Fruit fly (Drosophila melanogaster): ENCODE results near the gene CG7567.

The CG7567 gene

DNA sequence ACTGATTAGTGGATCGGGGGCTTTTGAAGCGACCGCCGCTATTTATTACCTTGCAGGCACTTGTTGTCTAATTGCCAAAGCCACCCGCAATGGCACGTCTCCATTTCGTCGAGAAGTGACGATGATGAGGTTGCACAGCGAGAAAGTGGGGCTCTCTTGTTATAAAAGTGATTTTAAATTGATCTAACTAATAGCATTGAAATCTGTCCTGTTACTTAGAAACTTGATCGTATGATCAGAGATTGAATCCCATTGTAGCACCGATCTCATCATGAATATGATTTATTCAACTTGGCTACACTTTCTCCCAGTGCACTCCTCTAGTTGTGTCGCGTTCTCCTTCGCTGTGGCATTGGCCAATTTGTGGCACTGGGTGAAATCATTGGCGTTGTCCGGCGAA, 3.6 kb downstream of the CG7567 start (continued):
- no peak for TF ChIP-seq Neu2 (GFP tag; optimal IDR thresholded peaks at IDR 0.05; ENCODE audit: borderline replicate concordance)
- peak; percentile 34 for TF ChIP-seq CG10979 (tag; optimal IDR thresholded peaks at IDR 0.05)
- TF ChIP-seq Ets65A (GFP tag), result peak; percentile 36
- TF ChIP-seq CG9727 (GFP tag; optimal IDR thresholded peaks at IDR 0.05), result no peak
- TF ChIP-seq kah (GFP tag; optimal IDR thresholded peaks at IDR 0.05), result no peak
- no peak for TF ChIP-seq pnt (GFP tag; optimal IDR thresholded peaks at IDR 0.05)
- no peak for TF ChIP-seq CG11723 (GFP tag; optimal IDR thresholded peaks at IDR 0.05)
- peak; percentile 23 for TF ChIP-seq Blimp-1 (GFP tag; optimal IDR thresholded peaks at IDR 0.05)
- TF ChIP-seq CG1792 (GFP tag; optimal IDR thresholded peaks at IDR 0.05), result no peak
- TF ChIP-seq CG16863 (GFP tag; optimal IDR thresholded peaks at IDR 0.05), result peak; percentile 21
- no peak for TF ChIP-seq D (optimal IDR thresholded peaks at IDR 0.05)
- peak; percentile 12 for TF ChIP-seq D (GFP tag; optimal IDR thresholded peaks at IDR 0.05)
- no peak for TF ChIP-seq NfI (GFP tag; optimal IDR thresholded peaks at IDR 0.05)
- no peak for TF ChIP-seq Bdp1 (GFP tag; optimal IDR thresholded peaks at IDR 0.05)
- TF ChIP-seq seq (GFP tag; IDR thresholded peaks at IDR 0.05), result no peak
- TF ChIP-seq CG8388 (GFP tag; optimal IDR thresholded peaks at IDR 0.05), result no peak
- TF ChIP-seq ato (GFP tag; IDR thresholded peaks at IDR 0.05; ENCODE audit: partially characterized antibody), result no peak
- TF ChIP-seq da (GFP tag; optimal IDR thresholded peaks at IDR 0.05), result no peak
- no peak; the same call in 1 of the 2 replicates for TF ChIP-seq ttk (GFP tag; IDR thresholded peaks at IDR 0.05)
- peak; percentile 24 for TF ChIP-seq gem (tag; optimal IDR thresholded peaks at IDR 0.05)
- TF ChIP-seq ham (GFP tag; IDR thresholded peaks at IDR 0.05), result no peak
- TF ChIP-seq Xrp1 (GFP tag; IDR thresholded peaks at IDR 0.05), result peak; percentile 27; the same call in 1 of the 2 replicates
- TF ChIP-seq lab (GFP tag; optimal IDR thresholded peaks at IDR 0.05), result no peak
- TF ChIP-seq CkIIα-i1 (GFP tag; IDR thresholded peaks at IDR 0.05), result no peak
- TF ChIP-seq sd (tag; optimal IDR thresholded peaks at IDR 0.05), result no peak
- no peak for TF ChIP-seq nom (GFP tag; optimal IDR thresholded peaks at IDR 0.05)
- TF ChIP-seq mam (GFP tag; optimal IDR thresholded peaks at IDR 0.05), result no peak
- TF ChIP-seq CG15696 (tag; optimal IDR thresholded peaks at IDR 0.05), result peak; percentile 11
- TF ChIP-seq Ssrp (tag; optimal IDR thresholded peaks at IDR 0.05), result peak; percentile 7
- TF ChIP-seq CG14710 (tag; optimal IDR thresholded peaks at IDR 0.05), result no peak
- TF ChIP-seq Sry-δ (GFP tag; optimal IDR thresholded peaks at IDR 0.05), result no peak
- TF ChIP-seq CG7372 (GFP tag; IDR thresholded peaks at IDR 0.05), result no peak
- peak; percentile 38 for TF ChIP-seq Sox102F (GFP tag; optimal IDR thresholded peaks at IDR 0.05)
- TF ChIP-seq bsh (GFP tag; optimal IDR thresholded peaks at IDR 0.05), result peak in 1 of 2 experiments; percentile 34
- no peak for TF ChIP-seq slp2 (GFP tag; optimal IDR thresholded peaks at IDR 0.05)
- no peak for TF ChIP-seq CG3838 (GFP tag; optimal IDR thresholded peaks at IDR 0.05)
- no peak for TF ChIP-seq sqz (GFP tag; optimal IDR thresholded peaks at IDR 0.05)
- no peak for TF ChIP-seq CG12942 (GFP tag; optimal IDR thresholded peaks at IDR 0.05)
- TF ChIP-seq sens (GFP tag), result peak; percentile 27
- peak; percentile 82 for TF ChIP-seq Med (GFP tag)
- no peak for TF ChIP-seq CG10462 (GFP tag; optimal IDR thresholded peaks at IDR 0.05)
- TF ChIP-seq slbo (GFP tag; IDR thresholded peaks at IDR 0.05), result 0 out of 2 replicates have a peak, but pooled peaks have one; percentile 8
- TF ChIP-seq sisA (GFP tag; IDR thresholded peaks at IDR 0.05), result peak; percentile 26; the same call in 1 of the 2 replicates
- TF ChIP-seq row (GFP tag; IDR thresholded peaks at IDR 0.05), result peak; percentile 40; the same call in 2 of the 3 replicates
- no peak for TF ChIP-seq CG7786 (GFP tag; optimal IDR thresholded peaks at IDR 0.05)
- TF ChIP-seq fd3F (GFP tag; optimal IDR thresholded peaks at IDR 0.05), result no peak
